Fruit fly (Drosophila melanogaster) whole organism, embryonic: ENCODE data around the gene dah.

Experiments used
- Abd-B ChIP-seq: fragments of 200-800 bp; sonication (Bioruptor generic); optimal IDR thresholded peaks from 2 replicates; lab custom pipeline; 2018; ENCODE audit warnings: missing biosample characterization, mild to moderate bottlenecking, missing genetic modification characterization, moderate library complexity
- Aef1 ChIP-seq: fragments of 200-800 bp; sonication (Bioruptor generic); IDR thresholded peaks from 3 replicates; pipeline ENCODE4 v1.3.6; 2022; ENCODE audit warnings: missing biosample characterization, missing genetic modification characterization
- CG13624 ChIP-seq: fragments of 200-800 bp; sonication (Bioruptor generic); optimal IDR thresholded peaks from 2 replicates; lab custom pipeline; 2016; ENCODE audit warnings: missing biosample characterization, missing genetic modification characterization
- CG15269 ChIP-seq: fragments of 200-800 bp; sonication (Bioruptor generic); optimal IDR thresholded peaks from 2 replicates; lab custom pipeline; 2018; ENCODE audit warnings: missing biosample characterization, mild to moderate bottlenecking, missing genetic modification characterization, moderate library complexity
- CG1647 ChIP-seq: fragments of 200-800 bp; sonication (Bioruptor generic); optimal IDR thresholded peaks from 3 replicates; lab custom pipeline; 2016; ENCODE audit warnings: missing biosample characterization, missing genetic modification characterization
- CG17186 ChIP-seq: fragments of 200-800 bp; sonication (Bioruptor generic); optimal IDR thresholded peaks from 3 replicates; lab custom pipeline; 2017; ENCODE audit warnings: missing biosample characterization, missing genetic modification reagents, missing genetic modification characterization
- CG17361 ChIP-seq: fragments of 200-800 bp; sonication (Bioruptor generic); IDR thresholded peaks from 3 replicates; pipeline ENCODE4 v1.3.6; 2022; ENCODE audit warnings: missing biosample characterization, missing genetic modification characterization
- CG18764 ChIP-seq: fragments of 200-800 bp; sonication (Bioruptor generic); optimal IDR thresholded peaks from 3 replicates; lab custom pipeline; 2016; ENCODE audit warnings: missing biosample characterization, missing genetic modification characterization
- CG2712 ChIP-seq: fragments of 200-800 bp; optimal IDR thresholded peaks from 3 replicates; lab custom pipeline; 2019; ENCODE audit warnings: missing biosample characterization, mild to moderate bottlenecking, missing genetic modification characterization, moderate library complexity
- CG3281 ChIP-seq: fragments of 200-800 bp; sonication (Bioruptor generic); optimal IDR thresholded peaks from 3 replicates; lab custom pipeline; 2017; ENCODE audit warnings: missing biosample characterization, mild to moderate bottlenecking, missing genetic modification characterization
- CG4854 ChIP-seq: fragments of 200-800 bp; sonication (Bioruptor generic); optimal IDR thresholded peaks from 2 replicates; lab custom pipeline; 2016; ENCODE audit warnings: missing biosample characterization, missing genetic modification characterization, inconsistent platforms
- CG5180 ChIP-seq: fragments of 200-800 bp; sonication (Bioruptor generic); optimal IDR thresholded peaks from 3 replicates; lab custom pipeline; 2017; ENCODE audit warnings: missing biosample characterization, missing genetic modification characterization, mild to moderate bottlenecking, moderate library complexity, missing genetic modification reagents
- CG5953 ChIP-seq: fragments of 200-800 bp; sonication (Bioruptor generic); IDR thresholded peaks from 2 replicates; pipeline ENCODE4 v1.3.6; 2022; ENCODE audit warnings: missing biosample characterization, missing genetic modification characterization
- CG6175 ChIP-seq: fragments of 200-800 bp; sonication (Bioruptor generic); IDR thresholded peaks from 3 replicates; pipeline ENCODE4 v1.3.6; 2022; ENCODE audit warnings: missing biosample characterization, missing genetic modification characterization
- CG6254 ChIP-seq: fragments of 200-800 bp; sonication (Bioruptor generic); optimal IDR thresholded peaks from 3 replicates; lab custom pipeline; 2017; ENCODE audit warnings: mild to moderate bottlenecking, missing biosample characterization, missing genetic modification reagents, missing genetic modification characterization
- CG6272 ChIP-seq: fragments of 200-800 bp; sonication (Bioruptor generic); IDR thresholded peaks from 2 replicates; pipeline ENCODE4 v1.3.6; 2022; ENCODE audit warnings: missing biosample characterization, missing genetic modification characterization
- CG6854 ChIP-seq: fragments of 200-800 bp; sonication (Bioruptor generic); optimal IDR thresholded peaks from 3 replicates; lab custom pipeline; 2017; ENCODE audit warnings: missing biosample characterization, mild to moderate bottlenecking, missing genetic modification characterization
- CG7372 ChIP-seq: fragments of 200-800 bp; sonication (Bioruptor generic); IDR thresholded peaks from 2 replicates; pipeline ENCODE4 v1.3.6; 2022; ENCODE audit warnings: missing biosample characterization, missing genetic modification characterization
- CkIIα-i1 ChIP-seq: fragments of 200-800 bp; sonication (Bioruptor generic); IDR thresholded peaks from 2 replicates; pipeline ENCODE4 v1.3.6; 2022; ENCODE audit warnings: missing biosample characterization, missing genetic modification characterization
- Gug ChIP-seq: fragments of 200-800 bp; sonication (Bioruptor generic); IDR thresholded peaks from 4 replicates; pipeline ENCODE4 v1.3.6; 2022; ENCODE audit warnings: missing biosample characterization, missing genetic modification characterization
- Hr3 ChIP-seq: fragments of 200-800 bp; sonication (Bioruptor generic); optimal IDR thresholded peaks from 3 replicates; lab custom pipeline; 2016; ENCODE audit warnings: missing biosample characterization, missing genetic modification characterization
- Med ChIP-seq: fragments of 200-800 bp; sonication (Bioruptor generic); peaks from one replicate; lab custom pipeline; 2016; ENCODE audit warnings: missing biosample characterization, missing genetic modification characterization, mild to moderate bottlenecking, inconsistent platforms, moderate library complexity
- Nf-YC ChIP-seq: fragments of 200-800 bp; optimal IDR thresholded peaks from 3 replicates; lab custom pipeline; 2019; ENCODE audit warnings: missing biosample characterization, mild to moderate bottlenecking, missing genetic modification characterization, moderate library complexity
- Ptx1 ChIP-seq: fragments of 200-800 bp; sonication (Bioruptor generic); IDR thresholded peaks from 2 replicates; pipeline ENCODE4 v1.3.6; 2022; ENCODE audit warnings: missing biosample characterization, missing genetic modification characterization
- Rx ChIP-seq: fragments of 200-800 bp; sonication (Bioruptor generic); IDR thresholded peaks from 2 replicates; pipeline ENCODE4 v1.3.6; 2022; ENCODE audit warnings: missing biosample characterization, missing genetic modification characterization
- Spps ChIP-seq: fragments of 200-800 bp; sonication (Bioruptor generic); optimal IDR thresholded peaks from 2 replicates; lab custom pipeline; 2018; ENCODE audit warnings: missing biosample characterization, mild to moderate bottlenecking, missing genetic modification characterization
- Vsx1 ChIP-seq: fragments of 200-800 bp; sonication (Bioruptor generic); optimal IDR thresholded peaks from 2 replicates; lab custom pipeline; 2017; ENCODE audit warnings: missing biosample characterization, mild to moderate bottlenecking, missing genetic modification characterization, missing genetic modification reagents
- Xbp1 ChIP-seq: fragments of 200-800 bp; sonication (Bioruptor generic); optimal IDR thresholded peaks from 3 replicates; lab custom pipeline; 2016; ENCODE audit warnings: missing biosample characterization, mild to moderate bottlenecking, missing genetic modification characterization
- ase ChIP-seq: fragments of 200-800 bp; sonication (Bioruptor generic); IDR thresholded peaks from 3 replicates; pipeline ENCODE4 v1.3.6; 2022; ENCODE audit warnings: missing biosample characterization, missing genetic modification characterization
- bcd ChIP-seq: fragments of 200-800 bp; sonication (Bioruptor generic); optimal IDR thresholded peaks from 2 replicates; lab custom pipeline; 2017; ENCODE audit warnings: missing biosample characterization, mild to moderate bottlenecking, missing genetic modification characterization
- br ChIP-seq: fragments of >200 bp; optimal IDR thresholded peaks from 2 replicates; lab custom pipeline; 2017
- cg ChIP-seq: fragments of 200-800 bp; sonication (Bioruptor generic); optimal IDR thresholded peaks from 3 replicates; lab custom pipeline; 2019; ENCODE audit warnings: missing biosample characterization, mild to moderate bottlenecking, missing genetic modification characterization, moderate library complexity
- crc ChIP-seq: fragments of 200-800 bp; sonication (Bioruptor generic); optimal IDR thresholded peaks from 2 replicates; lab custom pipeline; 2016; ENCODE audit warnings: missing biosample characterization, missing genetic modification characterization
- crol ChIP-seq: fragments of 200-800 bp; sonication (Bioruptor generic); IDR thresholded peaks from 2 replicates; pipeline ENCODE4 v1.3.6; 2022; ENCODE audit warnings: missing biosample characterization, missing genetic modification characterization
- exex ChIP-seq: fragments of 200-800 bp; sonication (Bioruptor generic); optimal IDR thresholded peaks from 4 replicates; lab custom pipeline; 2018; ENCODE audit warnings: missing biosample characterization, mild to moderate bottlenecking, missing genetic modification characterization, moderate library complexity
- hkb ChIP-seq, 2 experiments: fragments of 200-800 bp in 1 of 2; fragments of >200 bp in 1 of 2; sonication (Bioruptor generic) in 1 of 2; IDR thresholded peaks in 1 of 2; optimal IDR thresholded peaks in 1 of 2; 2 replicates each; pipeline versions ENCODE4 v1.3.6 to Lab custom; 2017 to 2022; ENCODE audit warnings: missing biosample characterization in 1 of 2, missing genetic modification characterization in 1 of 2
- lilli ChIP-seq: fragments of 200-800 bp; sonication (Bioruptor generic); optimal IDR thresholded peaks from 3 replicates; lab custom pipeline; 2016; ENCODE audit warnings: missing biosample characterization, missing genetic modification characterization
- lola ChIP-seq, 3 experiments: fragments of >200 bp in 2 of 3; fragments of 200-800 bp in 1 of 3; sonication (Bioruptor generic) in 1 of 3; optimal IDR thresholded peaks; 2 replicates each; lab custom pipeline; 2017 to 2019; ENCODE audit warnings: missing biosample characterization in 3 of 3, missing genetic modification characterization in 3 of 3, mild to moderate bottlenecking in 1 of 3, moderate library complexity in 1 of 3
- lov ChIP-seq, 2 experiments: fragments of 200-800 bp in 1 of 2; fragments of >200 bp in 1 of 2; sonication (Bioruptor generic) in 1 of 2; IDR thresholded peaks in 1 of 2; optimal IDR thresholded peaks in 1 of 2; 2 replicates in 1 of 2; 3 replicates in 1 of 2; pipeline versions ENCODE4 v1.3.6 to Lab custom; 2017 to 2022; ENCODE audit warnings: missing biosample characterization in 1 of 2, missing genetic modification characterization in 1 of 2
- mirr ChIP-seq: fragments of 200-800 bp; sonication (Bioruptor generic); optimal IDR thresholded peaks from 3 replicates; lab custom pipeline; 2018; ENCODE audit warnings: missing biosample characterization, mild to moderate bottlenecking, missing genetic modification characterization
- pum ChIP-seq: fragments of 200-800 bp; sonication (Bioruptor generic); optimal IDR thresholded peaks from 2 replicates; lab custom pipeline; 2016; ENCODE audit warnings: missing biosample characterization, missing genetic modification characterization
- run ChIP-seq: fragments of 200-800 bp; sonication (Bioruptor generic); optimal IDR thresholded peaks from 3 replicates; lab custom pipeline; 2018; ENCODE audit warnings: missing biosample characterization, mild to moderate bottlenecking, missing genetic modification characterization
- schlank ChIP-seq: fragments of 200-800 bp; sonication (Bioruptor generic); optimal IDR thresholded peaks from 2 replicates; lab custom pipeline; 2018; ENCODE audit warnings: missing biosample characterization, mild to moderate bottlenecking, missing genetic modification characterization
- slbo ChIP-seq: fragments of 200-800 bp; sonication (Bioruptor generic); IDR thresholded peaks from 2 replicates; pipeline ENCODE4 v1.3.6; 2022; ENCODE audit warnings: missing biosample characterization, missing genetic modification characterization
- ttk ChIP-seq: fragments of 200-800 bp; sonication (Bioruptor generic); IDR thresholded peaks from 2 replicates; pipeline ENCODE4 v2.1.2; 2022; ENCODE audit warnings: missing biosample characterization, missing genetic modification characterization
- vnd ChIP-seq: fragments of 200-800 bp; sonication (Bioruptor generic); IDR thresholded peaks from 3 replicates; pipeline ENCODE4 v1.3.6; 2022; ENCODE audit warnings: missing biosample characterization, missing genetic modification characterization; ENCODE audit not compliant: partially characterized antibody
- vvl ChIP-seq: fragments of 200-800 bp; sonication (Bioruptor generic); IDR thresholded peaks from 2 replicates; pipeline ENCODE4 v1.3.6; 2022; ENCODE audit warnings: missing biosample characterization, missing genetic modification characterization
- zen ChIP-seq: fragments of 200-800 bp; sonication (Bioruptor generic); optimal IDR thresholded peaks from 3 replicates; lab custom pipeline; 2018; ENCODE audit warnings: missing biosample characterization, mild to moderate bottlenecking, missing genetic modification characterization, moderate library complexity

Gene dah

dm6 chrX:15298298-15299069 is 29.7 kb upstream of the dah start (continued):
- TF ChIP-seq Ptx1 (peak; percentile 98), Rx (GFP tag; lab: Robert Waterston, UW) (peak; percentile 95), run (tag; lab: Kevin White, UChicago) (peak; percentile 96), Gug (peak; percentile 95), CG4854 (peak; percentile 81), CG6175 (GFP tag; lab: Robert Waterston, UW) (peak; percentile 89), CG17361 (GFP tag; lab: Robert Waterston, UW) (peak; percentile 99), CG15269 (peak; percentile 98), exex (tag; lab: Kevin White, UChicago) (peak; percentile 87), CkIIα-i1 (peak; percentile 82; the same call in 1 of the 2 replicates), Hr3 (GFP tag; lab: Kevin White, UChicago) (peak; percentile 97), lola (GFP tag; optimal IDR thresholded peaks at IDR 0.05; lab: Kevin White, UChicago) (peak in 1 of 3 experiments; percentile 94), ttk (GFP tag; lab: Robert Waterston, UW) (peak; percentile 97), Aef1 (peak; percentile 97), bcd (GFP tag; lab: Kevin White, UChicago) (peak; percentile 99), CG3281 (peak; percentile 99), crol (peak; percentile 96), Nf-YC (tag; lab: Kevin White, UChicago) (peak; percentile 92), CG6854 (peak; percentile 97), CG7372 (peak; percentile 97), hkb (optimal IDR thresholded peaks at IDR 0.05; lab: Kevin White, UChicago) (no peak), hkb (GFP tag; IDR thresholded peaks at IDR 0.05; lab: Robert Waterston, UW) (peak; percentile 98), crc (GFP tag; lab: Kevin White, UChicago) (peak; percentile 57), ase (GFP tag; lab: Robert Waterston, UW) (peak; percentile 95), CG5953 (peak; percentile 91), Spps (tag; lab: Kevin White, UChicago) (peak; percentile 89), lilli (GFP tag; lab: Kevin White, UChicago) (peak; percentile 92), Med (peak; percentile 90), CG1647 (peak; percentile 52), CG2712 (peak; percentile 97), CG6272 (peak; percentile 95), CG17186 (GFP tag; lab: Kevin White, UChicago) (peak; percentile 79), CG6254 (GFP tag; lab: Kevin White, UChicago) (peak; percentile 92), schlank (peak; percentile 90), Xbp1 (GFP tag; lab: Kevin White, UChicago) (peak; percentile 97), cg (GFP tag; lab: Kevin White, UChicago) (peak; percentile 20), slbo (peak; percentile 98), br (lab: Kevin White, UChicago) (no peak), CG5180 (GFP tag; lab: Kevin White, UChicago) (peak; percentile 89), zen (peak; percentile 91), CG18764 (GFP tag; lab: Kevin White, UChicago) (peak; percentile 94), pum (GFP tag; lab: Kevin White, UChicago) (peak; percentile 55), Vsx1 (GFP tag; lab: Kevin White, UChicago) (peak; percentile 94), mirr (GFP tag; lab: Kevin White, UChicago) (peak; percentile 70), Abd-B (GFP tag; lab: Kevin White, UChicago) (peak; percentile 98), vvl (GFP tag; lab: Robert Waterston, UW) (peak; percentile 97), CG13624 (GFP tag; lab: Kevin White, UChicago) (peak; percentile 77), lov (optimal IDR thresholded peaks at IDR 0.05; lab: Kevin White, UChicago) (no peak), lov (GFP tag; IDR thresholded peaks at IDR 0.05; lab: Robert Waterston, UW) (peak; percentile 86; the same call in 2 of the 3 replicates), vnd (no peak)
